Fruit fly (Drosophila melanogaster) whole organism, embryonic: ENCODE data around the gene CG4291.

ENCODE experiments used
- B-H2 ChIP-seq: fragments of 200-800 bp; sonication (Bioruptor generic); optimal IDR thresholded peaks from 2 replicates; lab custom pipeline; 2018; ENCODE audit warnings: missing biosample characterization, mild to moderate bottlenecking, missing genetic modification characterization
- Bgb ChIP-seq: fragments of 200-800 bp; sonication (Bioruptor generic); IDR thresholded peaks from 2 replicates; pipeline ENCODE4 v1.3.6; 2022; ENCODE audit warnings: missing biosample characterization, missing genetic modification characterization; ENCODE audit not compliant: partially characterized antibody
- CG10267 ChIP-seq: fragments of 200-800 bp; sonication (Bioruptor generic); optimal IDR thresholded peaks from 2 replicates; lab custom pipeline; 2018; ENCODE audit warnings: missing biosample characterization, mild to moderate bottlenecking, missing genetic modification characterization, moderate library complexity
- CG11695 ChIP-seq: fragments of 200-800 bp; sonication (Bioruptor generic); IDR thresholded peaks from 3 replicates; pipeline ENCODE4 v1.3.6; 2022; ENCODE audit warnings: missing biosample characterization, missing genetic modification characterization
- CG14710 ChIP-seq: fragments of 200-800 bp; sonication (Bioruptor generic); optimal IDR thresholded peaks from 3 replicates; lab custom pipeline; 2019; ENCODE audit warnings: missing biosample characterization, mild to moderate bottlenecking, missing genetic modification characterization, moderate library complexity
- CG15514 ChIP-seq: fragments of 200-800 bp; sonication (Bioruptor generic); optimal IDR thresholded peaks from 3 replicates; lab custom pipeline; 2017; ENCODE audit warnings: missing biosample characterization, missing genetic modification characterization, mild to moderate bottlenecking, moderate library complexity, missing genetic modification reagents
- CG16813 ChIP-seq: fragments of 200-800 bp; sonication (Bioruptor generic); IDR thresholded peaks from 3 replicates; pipeline ENCODE4 v1.3.6; 2022; ENCODE audit warnings: missing biosample characterization, missing genetic modification characterization; ENCODE audit not compliant: partially characterized antibody
- CG18476 ChIP-seq: fragments of 200-800 bp; sonication (Bioruptor generic); optimal IDR thresholded peaks from 2 replicates; lab custom pipeline; 2016; ENCODE audit warnings: missing biosample characterization, mild to moderate bottlenecking, missing genetic modification characterization
- CG2120 ChIP-seq: fragments of 200-800 bp; sonication (Bioruptor generic); optimal IDR thresholded peaks from 3 replicates; lab custom pipeline; 2016; ENCODE audit warnings: missing biosample characterization, missing genetic modification characterization
- CG2889 ChIP-seq: fragments of 200-800 bp; sonication (Bioruptor generic); IDR thresholded peaks from 3 replicates; pipeline ENCODE4 v1.3.6; 2022; ENCODE audit warnings: missing biosample characterization, missing genetic modification characterization
- CG34422 ChIP-seq: fragments of 200-800 bp; sonication (Bioruptor generic); IDR thresholded peaks from 3 replicates; pipeline ENCODE4 v1.3.6; 2022; ENCODE audit warnings: missing biosample characterization, missing genetic modification characterization
- CG3726 ChIP-seq: fragments of 200-800 bp; sonication (Bioruptor generic); IDR thresholded peaks from 3 replicates; pipeline ENCODE4, ENCODE4 v1.3.6; 2022; ENCODE audit warnings: missing biosample characterization, missing genetic modification characterization
- CG6254 ChIP-seq: fragments of 200-800 bp; sonication (Bioruptor generic); optimal IDR thresholded peaks from 3 replicates; lab custom pipeline; 2017; ENCODE audit warnings: mild to moderate bottlenecking, missing biosample characterization, missing genetic modification reagents, missing genetic modification characterization
- CG7963 ChIP-seq: fragments of 200-800 bp; sonication (Bioruptor generic); IDR thresholded peaks from 3 replicates; pipeline ENCODE4 v1.3.6; 2022; ENCODE audit warnings: missing biosample characterization, missing genetic modification characterization; ENCODE audit not compliant: partially characterized antibody
- Dll ChIP-seq: fragments of 200-800 bp; sonication (Bioruptor generic); IDR thresholded peaks from 4 replicates; pipeline ENCODE4 v1.3.6; 2022; ENCODE audit warnings: missing biosample characterization, missing genetic modification characterization; ENCODE audit not compliant: partially characterized antibody
- Dp ChIP-seq: fragments of 200-800 bp; sonication (Bioruptor generic); optimal IDR thresholded peaks from 2 replicates; lab custom pipeline; 2018; ENCODE audit warnings: missing biosample characterization, mild to moderate bottlenecking, missing genetic modification characterization, moderate library complexity
- E2f2 ChIP-seq: fragments of 200-800 bp; sonication (Bioruptor generic); IDR thresholded peaks from 2 replicates; pipeline ENCODE4 v1.3.6; 2022; ENCODE audit warnings: missing biosample characterization, missing genetic modification characterization
- Hmx ChIP-seq: fragments of 200-800 bp; sonication (Bioruptor generic); optimal IDR thresholded peaks from 2 replicates; lab custom pipeline; 2016; ENCODE audit warnings: missing biosample characterization, missing genetic modification characterization
- Hr51 ChIP-seq, 2 experiments: fragments of 200-800 bp; sonication (Bioruptor generic); optimal IDR thresholded peaks; 2 replicates in 1 of 2; 3 replicates in 1 of 2; lab custom pipeline; 2016 to 2018; ENCODE audit warnings: missing biosample characterization in 2 of 2, missing genetic modification characterization in 2 of 2, mild to moderate bottlenecking in 1 of 2, moderate library complexity in 1 of 2
- MBD-R2 ChIP-seq: fragments of 200-800 bp; sonication (Bioruptor generic); IDR thresholded peaks from 2 replicates; pipeline ENCODE4 v1.3.6; 2022; ENCODE audit warnings: missing biosample characterization, missing genetic modification characterization
- MESR4 ChIP-seq: fragments of 200-800 bp; sonication (Bioruptor generic); optimal IDR thresholded peaks from 2 replicates; lab custom pipeline; 2018; ENCODE audit warnings: missing biosample characterization, mild to moderate bottlenecking, missing genetic modification characterization, moderate library complexity
- Mad ChIP-seq: fragments of 200-800 bp; sonication (Bioruptor generic); optimal IDR thresholded peaks from 2 replicates; lab custom pipeline; 2016; ENCODE audit warnings: missing biosample characterization, missing genetic modification characterization
- Neu2 ChIP-seq: fragments of 200-800 bp; sonication (Bioruptor generic); optimal IDR thresholded peaks from 3 replicates; lab custom pipeline; 2016; ENCODE audit warnings: missing biosample characterization, missing genetic modification characterization, borderline replicate concordance
- Pdp1 ChIP-seq, 2 experiments: fragments of 200-800 bp; sonication (Bioruptor generic); optimal IDR thresholded peaks; 3 replicates each; lab custom pipeline; 2016; ENCODE audit warnings: missing biosample characterization in 2 of 2, missing genetic modification characterization in 2 of 2, mild to moderate bottlenecking in 1 of 2, moderate library complexity in 1 of 2
- Sry-β ChIP-seq: fragments of 200-800 bp; sonication (Bioruptor generic); optimal IDR thresholded peaks from 2 replicates; lab custom pipeline; 2018; ENCODE audit warnings: missing biosample characterization, mild to moderate bottlenecking, missing genetic modification characterization, moderate library complexity
- al ChIP-seq: fragments of 200-800 bp; sonication (Bioruptor generic); IDR thresholded peaks from 2 replicates; pipeline ENCODE4 v1.3.6; 2022; ENCODE audit warnings: missing biosample characterization, missing genetic modification characterization
- cas ChIP-seq: fragments of 200-800 bp; sonication (Bioruptor generic); IDR thresholded peaks from 2 replicates; pipeline ENCODE4 v1.3.6; 2022; ENCODE audit warnings: missing biosample characterization, missing genetic modification characterization
- chinmo ChIP-seq: fragments of 200-800 bp; sonication (Bioruptor generic); IDR thresholded peaks from 4 replicates; pipeline ENCODE4 v1.3.6; 2022; ENCODE audit warnings: missing biosample characterization, missing genetic modification characterization; ENCODE audit not compliant: partially characterized antibody
- ci ChIP-seq: fragments of 200-800 bp; sonication (Bioruptor generic); IDR thresholded peaks from 3 replicates; pipeline ENCODE4 v1.3.6; 2022; ENCODE audit warnings: missing biosample characterization, missing genetic modification characterization
- crp ChIP-seq, 2 experiments: fragments of 200-800 bp; sonication (Bioruptor generic); optimal IDR thresholded peaks; 2 replicates in 1 of 2; 3 replicates in 1 of 2; lab custom pipeline; 2017; ENCODE audit warnings: missing biosample characterization in 2 of 2, missing genetic modification characterization in 2 of 2, mild to moderate bottlenecking in 1 of 2, moderate library complexity in 1 of 2
- eve ChIP-seq, 2 experiments: fragments of >200 bp; optimal IDR thresholded peaks; 2 replicates each; lab custom pipeline; 2017; ENCODE audit warnings: missing biosample characterization in 2 of 2, missing genetic modification characterization in 2 of 2
- hb ChIP-seq: fragments of 200-800 bp; sonication (Bioruptor generic); IDR thresholded peaks from 3 replicates; pipeline ENCODE4 v1.3.6; 2022; ENCODE audit warnings: missing biosample characterization, missing genetic modification characterization; ENCODE audit not compliant: partially characterized antibody
- nau ChIP-seq: fragments of 200-800 bp; sonication (Bioruptor generic); optimal IDR thresholded peaks from 3 replicates; lab custom pipeline; 2017; ENCODE audit warnings: missing biosample characterization, mild to moderate bottlenecking, missing genetic modification characterization, missing genetic modification reagents
- pzg ChIP-seq: fragments of 200-800 bp; sonication (Bioruptor generic); optimal IDR thresholded peaks from 3 replicates; lab custom pipeline; 2018; ENCODE audit warnings: missing biosample characterization, mild to moderate bottlenecking, missing genetic modification characterization, moderate library complexity
- sna ChIP-seq: fragments of 200-800 bp; sonication (Bioruptor generic); IDR thresholded peaks from 2 replicates; pipeline ENCODE4 v1.3.6; 2022; ENCODE audit warnings: missing biosample characterization, missing genetic modification characterization; ENCODE audit not compliant: partially characterized antibody
- tin ChIP-seq: fragments of 200-800 bp; sonication (Bioruptor generic); optimal IDR thresholded peaks from 3 replicates; lab custom pipeline; 2016; ENCODE audit warnings: missing biosample characterization, missing genetic modification characterization
- unc-4 ChIP-seq: fragments of 200-800 bp; sonication (Bioruptor generic); IDR thresholded peaks from 2 replicates; pipeline ENCODE4 v1.3.6; 2022; ENCODE audit warnings: missing biosample characterization, missing genetic modification characterization; ENCODE audit not compliant: partially characterized antibody

CG4291 gene

DNA sequence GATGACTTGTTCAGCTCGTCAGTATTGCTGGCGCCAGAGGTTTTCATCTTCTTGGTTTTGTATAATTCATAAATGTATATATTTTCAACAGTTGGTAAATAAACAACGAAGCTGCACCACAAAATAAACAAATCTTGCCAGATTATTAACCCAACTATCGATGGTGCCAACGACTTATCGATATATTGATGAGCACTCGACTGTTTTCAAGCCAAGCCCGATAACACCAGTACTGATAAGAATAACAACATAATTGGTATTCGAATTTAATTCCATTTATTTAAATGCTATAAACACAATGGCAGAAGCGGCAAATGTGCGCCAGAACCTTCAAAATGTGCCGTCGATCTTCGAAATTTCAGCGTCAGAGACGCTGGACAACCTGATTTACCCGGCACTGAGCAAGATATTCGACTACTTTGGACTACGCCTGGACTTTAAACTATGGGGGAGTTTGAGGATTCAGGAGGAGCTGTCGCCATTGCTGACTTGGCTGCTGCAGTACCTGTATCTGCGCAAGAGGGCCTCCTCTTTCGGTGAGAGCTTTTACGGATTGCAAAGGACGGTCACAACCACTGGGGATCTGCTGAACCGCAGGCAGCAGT is 36.6 kb downstream of the CG4291 start, which contains the start of the genes Saf6 and Pex12 (continued):
- TF ChIP-seq unc-4 (peak; percentile 84), sna (GFP tag; lab: Robert Waterston, UW) (peak; percentile 85), hb (GFP tag; lab: Robert Waterston, UW) (peak; percentile 79), CG16813 (GFP tag; lab: Robert Waterston, UW) (peak; percentile 77), Dll (peak; percentile 89), Bgb (peak; percentile 86)

- TF ChIP-seq CG7963 (GFP tag; lab: Robert Waterston, UW) = no peak
- TF ChIP-seq cas (GFP tag; lab: Robert Waterston, UW) = no peak
- 0 out of 2 replicates have a peak, but pooled peaks have one; percentile 17 for TF ChIP-seq unc-4
- TF ChIP-seq CG2120 (GFP tag; lab: Kevin White, UChicago) = peak; percentile 1
- TF ChIP-seq Dll = peak; percentile 18; the same call in 1 of the 4 replicates
- TF ChIP-seq CG18476 (GFP tag; lab: Kevin White, UChicago) = no peak
- peak; percentile 13; the same call in 1 of the 3 replicates for TF ChIP-seq ci (GFP tag; lab: Robert Waterston, UW)
- TF ChIP-seq E2f2 = peak; percentile 93
- peak; percentile 83 for TF ChIP-seq CG10267 (tag; lab: Kevin White, UChicago)
- TF ChIP-seq pzg (GFP tag; lab: Kevin White, UChicago) = peak; percentile 24
- peak; percentile 84 for TF ChIP-seq Dp (GFP tag; lab: Kevin White, UChicago)
- no peak for TF ChIP-seq B-H2 (GFP tag; lab: Kevin White, UChicago)
- TF ChIP-seq chinmo (GFP tag; lab: Robert Waterston, UW) = 0 out of 4 replicates have a peak, but pooled peaks have one; percentile 6
- no peak for TF ChIP-seq Mad (GFP tag; lab: Kevin White, UChicago)
- no peak for TF ChIP-seq eve (GFP tag; optimal IDR thresholded peaks at IDR 0.05; lab: Kevin White, UChicago)
- TF ChIP-seq CG6254 (GFP tag; lab: Kevin White, UChicago) = no peak
- peak; percentile 34; the same call in 1 of the 3 replicates for TF ChIP-seq CG34422 (GFP tag; lab: Robert Waterston, UW)
- peak in 1 of 2 experiments; percentile 84 for TF ChIP-seq crp (GFP tag; optimal IDR thresholded peaks at IDR 0.05; lab: Kevin White, UChicago)
- peak; percentile 11 for TF ChIP-seq CG15514
- TF ChIP-seq Hmx (GFP tag; lab: Kevin White, UChicago) = no peak
- TF ChIP-seq MESR4 (GFP tag; lab: Kevin White, UChicago) = peak; percentile 38
- TF ChIP-seq CG3726 (GFP tag; lab: Robert Waterston, UW) = no peak
- no peak for TF ChIP-seq tin (GFP tag; lab: Kevin White, UChicago)
- TF ChIP-seq Sry-β (GFP tag; lab: Kevin White, UChicago) = no peak
- no peak for TF ChIP-seq Hr51 (GFP tag; optimal IDR thresholded peaks at IDR 0.05; lab: Kevin White, UChicago)
- no peak for TF ChIP-seq Neu2
- no peak for TF ChIP-seq Bgb
- TF ChIP-seq MBD-R2 (GFP tag; lab: Robert Waterston, UW) = peak; percentile 74
- TF ChIP-seq CG11695 = no peak
- TF ChIP-seq nau (GFP tag; lab: Kevin White, UChicago) = no peak
- no peak for TF ChIP-seq al (GFP tag; lab: Robert Waterston, UW)
- TF ChIP-seq CG14710 (tag; lab: Kevin White, UChicago) = no peak
- TF ChIP-seq CG2889 = no peak
- TF ChIP-seq Pdp1 (GFP tag; optimal IDR thresholded peaks at IDR 0.05; lab: Kevin White, UChicago) = peak in 1 of 2 experiments; percentile 87
- TF ChIP-seq, all 482 proteins: peak for 15
Measured at dm6 chr2L:811405-811804, 41.1 kb downstream of the CG4291 start, which contains the start of gene Dbp21E2. Gene Dbp21E2, plus strand, starts transcription at chr2L:811584.
